Fruit fly (Drosophila melanogaster): Measurements from ENCODE around the gene CG33234.

Gene CG33234

dm6 chr3L:2647523-2648378 is 13.7 kb upstream of the CG33234 start, which contains the start of gene CG1246 (continued):
- TF ChIP-seq ase (GFP tag; IDR thresholded peaks at IDR 0.05), result no peak
- TF ChIP-seq Bdp1 (GFP tag; optimal IDR thresholded peaks at IDR 0.05), result no peak
- TF ChIP-seq ro (GFP tag; IDR thresholded peaks at IDR 0.05), result no peak
- no peak for TF ChIP-seq CG34224 (GFP tag; IDR thresholded peaks at IDR 0.05; ENCODE audit: partially characterized antibody)
- no peak for TF ChIP-seq Xbp1 (GFP tag; optimal IDR thresholded peaks at IDR 0.05)
- no peak for TF ChIP-seq CG1792 (GFP tag; optimal IDR thresholded peaks at IDR 0.05)
- TF ChIP-seq her (GFP tag; optimal IDR thresholded peaks at IDR 0.05), result no peak
- no peak for TF ChIP-seq danr (GFP tag; IDR thresholded peaks at IDR 0.05)
- TF ChIP-seq CG5180 (GFP tag; optimal IDR thresholded peaks at IDR 0.05), result no peak
- no peak for TF ChIP-seq Ssrp (tag; optimal IDR thresholded peaks at IDR 0.05)
- no peak for TF ChIP-seq Sry-δ (GFP tag; optimal IDR thresholded peaks at IDR 0.05)
- TF ChIP-seq CG6854 (GFP tag; optimal IDR thresholded peaks at IDR 0.05), result no peak
- TF ChIP-seq org-1 (GFP tag; optimal IDR thresholded peaks at IDR 0.05), result no peak
- no peak for TF ChIP-seq da (GFP tag; optimal IDR thresholded peaks at IDR 0.05)
- no peak for TF ChIP-seq pita (GFP tag; optimal IDR thresholded peaks at IDR 0.05)
- peak; percentile 79 for TF ChIP-seq exex (tag; optimal IDR thresholded peaks at IDR 0.05)
- TF ChIP-seq run (tag; optimal IDR thresholded peaks at IDR 0.05), result no peak
- no peak for TF ChIP-seq ftz-f1 (GFP tag; optimal IDR thresholded peaks at IDR 0.05)
- no peak for TF ChIP-seq CG4820 (GFP tag; optimal IDR thresholded peaks at IDR 0.05)
- TF ChIP-seq CG8089 (GFP tag; optimal IDR thresholded peaks at IDR 0.05), result no peak
- no peak for TF ChIP-seq nau (GFP tag; optimal IDR thresholded peaks at IDR 0.05)
- TF ChIP-seq seq (GFP tag; IDR thresholded peaks at IDR 0.05), result no peak
- no peak for TF ChIP-seq wor (GFP tag; IDR thresholded peaks at IDR 0.05)
- TF ChIP-seq emc (GFP tag; optimal IDR thresholded peaks at IDR 0.05), result no peak
- TF ChIP-seq zen2 (GFP tag; IDR thresholded peaks at IDR 0.05; ENCODE audit: partially characterized antibody), result 0 out of 3 replicates have a peak, but pooled peaks have one; percentile 12
- TF ChIP-seq CG42726 (GFP tag; IDR thresholded peaks at IDR 0.05; ENCODE audit: partially characterized antibody), result no peak
- no peak for TF ChIP-seq Chrac-16 (GFP tag; optimal IDR thresholded peaks at IDR 0.05)
- TF ChIP-seq chif (GFP tag; optimal IDR thresholded peaks at IDR 0.05), result no peak
- TF ChIP-seq BtbVII (GFP tag; optimal IDR thresholded peaks at IDR 0.05), result no peak
- TF ChIP-seq CG13296 (GFP tag; optimal IDR thresholded peaks at IDR 0.05), result peak; percentile 26
- no peak for TF ChIP-seq CG8478 (optimal IDR thresholded peaks at IDR 0.05)
- TF ChIP-seq Hmx (GFP tag; optimal IDR thresholded peaks at IDR 0.05), result no peak
- TF ChIP-seq pros (GFP tag; optimal IDR thresholded peaks at IDR 0.05), result no peak
- no peak for TF ChIP-seq Sin3A (optimal IDR thresholded peaks at IDR 0.05)
- no peak for TF ChIP-seq tap (tag; optimal IDR thresholded peaks at IDR 0.05)
- TF ChIP-seq Fer3 (tag; optimal IDR thresholded peaks at IDR 0.05), result no peak
- no peak for TF ChIP-seq bbx (GFP tag; IDR thresholded peaks at IDR 0.05; ENCODE audit: partially characterized antibody)
- no peak for TF ChIP-seq CG5245 (GFP tag; optimal IDR thresholded peaks at IDR 0.05)
- no peak for TF ChIP-seq Nf-YA (GFP tag; IDR thresholded peaks at IDR 0.05)
- no peak for TF ChIP-seq Hmr (GFP tag; optimal IDR thresholded peaks at IDR 0.05)
- no peak for TF ChIP-seq lov (optimal IDR thresholded peaks at IDR 0.05)
- no peak for TF ChIP-seq lov (GFP tag; IDR thresholded peaks at IDR 0.05)
- no peak for TF ChIP-seq sim (GFP tag; IDR thresholded peaks at IDR 0.05)
- no peak for TF ChIP-seq dmrt11E (tag; optimal IDR thresholded peaks at IDR 0.05)
- no peak for TF ChIP-seq abd-A (tag; optimal IDR thresholded peaks at IDR 0.05)
- TF ChIP-seq ATbp (GFP tag; optimal IDR thresholded peaks at IDR 0.05), result peak; percentile 51
- no peak for TF ChIP-seq ssp (GFP tag; IDR thresholded peaks at IDR 0.05)
- no peak for TF ChIP-seq cas (GFP tag; IDR thresholded peaks at IDR 0.05)
- TF ChIP-seq YL-1 (GFP tag; optimal IDR thresholded peaks at IDR 0.05), result no peak
- TF ChIP-seq CG11560 (tag; IDR thresholded peaks at IDR 0.05), result no peak
- no peak for TF ChIP-seq sr (GFP tag; IDR thresholded peaks at IDR 0.05)

Measured in whole organism, embryonic.